Worm (Caenorhabditis elegans) whole organism, young adult: ENCODE results near the gene elpc-2.

Experiments
- B0019.2 ChIP-seq: fragments of 200-800 bp; sonication (Bioruptor generic); conservative IDR thresholded peaks from 2 replicates; pipeline ENCODE4 v1.3.6; 2022; ENCODE audit warnings: missing genetic modification reagents, missing genetic modification characterization, missing compliant biosample characterization
- C06A6.2 ChIP-seq: fragments of 200-800 bp; sonication (Bioruptor generic); conservative IDR thresholded peaks from 2 replicates; pipeline ENCODE4 v1.3.6; 2022; ENCODE audit warnings: missing genetic modification characterization, missing compliant biosample characterization
- C17E4.6 ChIP-seq: fragments of 200-800 bp; sonication (Bioruptor generic); IDR thresholded peaks from 2 replicates; pipeline ENCODE4 v1.3.6; 2022; ENCODE audit warnings: missing genetic modification reagents, missing genetic modification characterization, missing compliant biosample characterization
- F49E8.2 ChIP-seq: sonication (generic microtip); optimal IDR thresholded peaks from 3 replicates; lab custom pipeline; 2017; ENCODE audit warnings: missing genetic modification characterization, mild to moderate bottlenecking, missing compliant biosample characterization, antibody characterized with exemption, moderate library complexity; ENCODE audit not compliant: insufficient read depth
- F55B11.4 ChIP-seq: sonication (generic microtip); optimal IDR thresholded peaks from 2 replicates; lab custom pipeline; 2016; ENCODE audit warnings: missing compliant biosample characterization, missing genetic modification characterization, borderline replicate concordance; ENCODE audit not compliant: insufficient read depth
- F57A8.1 ChIP-seq: fragments of 200-800 bp; sonication (Bioruptor generic); optimal IDR thresholded peaks from 2 replicates; lab custom pipeline; 2018; ENCODE audit warnings: mild to moderate bottlenecking, missing genetic modification characterization, moderate library complexity, missing compliant biosample characterization
- Y53G8AR.9 ChIP-seq: fragments of 200-800 bp; sonication (Bioruptor generic); conservative IDR thresholded peaks from 2 replicates; pipeline ENCODE4 v1.3.6; 2022; ENCODE audit warnings: missing genetic modification reagents, missing genetic modification characterization, missing compliant biosample characterization
- Y56A3A.18 ChIP-seq: fragments of 200-800 bp; sonication (Bioruptor generic); IDR thresholded peaks from 2 replicates; pipeline ENCODE4 v1.3.6; 2022; ENCODE audit warnings: missing genetic modification reagents, missing genetic modification characterization, missing compliant biosample characterization
- aptf-3 ChIP-seq: fragments of 200-800 bp; sonication (Bioruptor generic); IDR thresholded peaks from 2 replicates; pipeline ENCODE4 v1.3.6; 2022; ENCODE audit warnings: missing genetic modification characterization, missing compliant biosample characterization
- athp-1 ChIP-seq: sonication (generic microtip); optimal IDR thresholded peaks from 2 replicates; lab custom pipeline; 2017; ENCODE audit warnings: mild to moderate bottlenecking, missing genetic modification characterization, missing compliant biosample characterization
- attf-5 ChIP-seq: fragments of 200-800 bp; sonication (Bioruptor generic); optimal IDR thresholded peaks from 2 replicates; lab custom pipeline; 2018; ENCODE audit warnings: mild to moderate bottlenecking, missing genetic modification characterization, missing compliant biosample characterization
- cebp-1 ChIP-seq, 2 experiments: fragments of 200-800 bp in 1 of 2; sonication (Bioruptor generic) in 1 of 2; sonication (generic microtip) in 1 of 2; IDR thresholded peaks in 1 of 2; optimal IDR thresholded peaks in 1 of 2; 2 replicates each; pipeline versions ENCODE4 v1.3.6 to Lab custom; 2017 to 2022; ENCODE audit warnings: missing compliant biosample characterization in 2 of 2, missing genetic modification characterization in 2 of 2, mild to moderate bottlenecking in 1 of 2, missing genetic modification reagents in 1 of 2, moderate library complexity in 1 of 2
- ceh-100 ChIP-seq: fragments of 200-800 bp; sonication (Bioruptor generic); IDR thresholded peaks from 2 replicates; pipeline ENCODE4 v1.3.6; 2022; ENCODE audit warnings: missing genetic modification reagents, missing genetic modification characterization, missing compliant biosample characterization
- ceh-27 ChIP-seq: fragments of 200-800 bp; sonication (Bioruptor generic); optimal IDR thresholded peaks from 2 replicates; lab custom pipeline; 2018; ENCODE audit warnings: mild to moderate bottlenecking, missing genetic modification characterization, moderate library complexity, missing compliant biosample characterization
- ceh-79 ChIP-seq: sonication (generic microtip); optimal IDR thresholded peaks from 2 replicates; lab custom pipeline; 2017; ENCODE audit warnings: mild to moderate bottlenecking, missing genetic modification characterization, missing compliant biosample characterization
- dpl-1 ChIP-seq: fragments of 150-350 bp; optimal IDR thresholded peaks from 2 replicates; lab custom pipeline; 2014; ENCODE audit warnings: missing biosample characterization, missing genetic modification reagents, missing genetic modification characterization
- efl-1 ChIP-seq: fragments of 150-350 bp; optimal IDR thresholded peaks from 2 replicates; lab custom pipeline; 2014; ENCODE audit warnings: missing biosample characterization, missing genetic modification reagents, missing genetic modification characterization
- egrh-3 ChIP-seq: fragments of 200-800 bp; sonication (Bioruptor generic); IDR thresholded peaks from 2 replicates; pipeline ENCODE4 v1.3.6; 2022; ENCODE audit warnings: missing genetic modification reagents, missing genetic modification characterization, missing compliant biosample characterization
- him-1 ChIP-seq: sonication (generic microtip); optimal IDR thresholded peaks from 2 replicates; lab custom pipeline; 2016; ENCODE audit warnings: missing genotype, missing genetic modification reagents, missing genetic modification characterization, missing compliant biosample characterization
- hlh-12 ChIP-seq: sonication (generic microtip); optimal IDR thresholded peaks from 2 replicates; lab custom pipeline; 2016; ENCODE audit warnings: missing genetic modification characterization, missing compliant biosample characterization
- hmg-1.2 ChIP-seq: fragments of 200-800 bp; sonication (Bioruptor generic); IDR thresholded peaks from 2 replicates; pipeline ENCODE4 v1.3.6; 2022; ENCODE audit warnings: missing genetic modification reagents, missing genetic modification characterization, missing compliant biosample characterization
- hrde-1 ChIP-seq: sonication (generic microtip); optimal IDR thresholded peaks from 2 replicates; lab custom pipeline; 2016; ENCODE audit warnings: missing genetic modification characterization, mild to moderate bottlenecking, missing compliant biosample characterization, moderate library complexity, missing genotype, missing genetic modification reagents, borderline replicate concordance
- lin-35 ChIP-seq, 3 experiments: fragments of 150-350 bp in 2 of 3; sonication (generic microtip) in 1 of 3; optimal IDR thresholded peaks; 2 replicates each; lab custom pipeline; 2014 to 2018; ENCODE audit warnings: missing biosample characterization in 3 of 3, missing genetic modification characterization in 3 of 3, missing genetic modification reagents in 3 of 3
- lin-54 ChIP-seq: fragments of 200-800 bp; sonication (Bioruptor generic); optimal IDR thresholded peaks from 2 replicates; lab custom pipeline; 2018; ENCODE audit warnings: mild to moderate bottlenecking, missing genetic modification characterization, missing compliant biosample characterization
- madf-6 ChIP-seq: fragments of 200-800 bp; sonication (Bioruptor generic); IDR thresholded peaks from 2 replicates; pipeline ENCODE4 v1.3.6; 2022; ENCODE audit warnings: missing genetic modification reagents, missing genetic modification characterization, missing compliant biosample characterization
- mcd-1 ChIP-seq: fragments of 200-800 bp; sonication (Bioruptor generic); IDR thresholded peaks from 2 replicates; pipeline ENCODE4 v1.3.6; 2022; ENCODE audit warnings: missing genetic modification reagents, missing genetic modification characterization, missing compliant biosample characterization
- mes-4 ChIP-seq: sonication (generic microtip); optimal IDR thresholded peaks from 2 replicates; lab custom pipeline; 2016; ENCODE audit warnings: missing genotype, missing genetic modification characterization, missing compliant biosample characterization
- nfya-1 ChIP-seq: sonication (generic microtip); optimal IDR thresholded peaks from 2 replicates; lab custom pipeline; 2017; ENCODE audit warnings: antibody characterized with exemption, missing compliant biosample characterization, missing genetic modification characterization, borderline replicate concordance; ENCODE audit not compliant: insufficient read depth
- nhr-179 ChIP-seq: sonication (generic microtip); optimal IDR thresholded peaks from 2 replicates; lab custom pipeline; 2016; ENCODE audit warnings: mild to moderate bottlenecking, missing genetic modification characterization, missing compliant biosample characterization
- nhr-90 ChIP-seq: sonication (generic microtip); optimal IDR thresholded peaks from 2 replicates; lab custom pipeline; 2016; ENCODE audit warnings: missing genotype, mild to moderate bottlenecking, missing genetic modification characterization, missing compliant biosample characterization
- pbrm-1 ChIP-seq: fragments of 200-800 bp; sonication (Bioruptor generic); IDR thresholded peaks from 2 replicates; pipeline ENCODE4 v1.3.6; 2022; ENCODE audit warnings: missing genetic modification reagents, missing genetic modification characterization, missing compliant biosample characterization
- sdz-38 ChIP-seq: sonication (generic microtip); optimal IDR thresholded peaks from 2 replicates; lab custom pipeline; 2016; ENCODE audit warnings: missing genotype, missing genetic modification characterization, missing compliant biosample characterization
- snpc-1.3 ChIP-seq: sonication (generic microtip); optimal IDR thresholded peaks from 2 replicates; lab custom pipeline; 2017; ENCODE audit warnings: missing genetic modification characterization, mild to moderate bottlenecking, missing compliant biosample characterization, antibody characterized with exemption, moderate library complexity, missing genotype, missing genetic modification reagents; ENCODE audit not compliant: insufficient read depth
- snpc-4 ChIP-seq, 5 experiments: fragments of 150-350 bp in 1 of 5; sonication (generic microtip) in 4 of 5; optimal IDR thresholded peaks; 2 replicates each; lab custom pipeline; 2014 to 2018; ENCODE audit warnings: missing genetic modification characterization in 5 of 5, missing biosample characterization in 3 of 5, antibody characterized with exemption in 2 of 5, mild to moderate bottlenecking in 2 of 5, missing compliant biosample characterization in 2 of 5, missing genotype in 2 of 5, moderate library complexity in 2 of 5, missing genetic modification reagents in 1 of 5
- tlf-1 ChIP-seq: fragments of 200-800 bp; sonication (Bioruptor generic); optimal IDR thresholded peaks from 2 replicates; lab custom pipeline; 2018; ENCODE audit warnings: mild to moderate bottlenecking, missing genetic modification characterization, missing compliant biosample characterization
- ztf-22 ChIP-seq: fragments of 200-800 bp; sonication (Bioruptor generic); optimal IDR thresholded peaks from 2 replicates; lab custom pipeline; 2018; ENCODE audit warnings: mild to moderate bottlenecking, missing genetic modification characterization, moderate library complexity, missing compliant biosample characterization
- ztf-28 ChIP-seq: fragments of 200-800 bp; sonication (Bioruptor generic); IDR thresholded peaks from 2 replicates; pipeline ENCODE4 v1.3.6; 2022; ENCODE audit warnings: missing genetic modification reagents, missing genetic modification characterization, missing compliant biosample characterization

elpc-2 gene

DNA sequence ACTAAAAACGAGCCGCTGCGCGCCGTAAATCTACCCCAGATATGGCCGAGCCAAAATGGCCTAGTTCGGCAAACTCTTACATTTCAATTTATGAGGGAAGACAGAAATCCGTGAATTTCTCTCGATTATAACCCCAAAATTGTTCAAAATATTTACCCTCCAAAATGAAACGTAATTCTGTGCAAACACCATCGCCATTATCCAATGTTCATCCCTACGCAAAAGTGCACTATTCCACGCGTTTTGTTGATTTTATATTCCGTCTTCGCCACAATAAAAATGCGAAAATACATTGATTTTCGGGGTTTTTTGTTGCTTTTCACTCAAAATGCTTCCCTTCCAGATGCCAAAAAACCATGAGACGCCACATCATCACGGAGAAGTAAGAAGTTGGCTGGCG is 37.7 kb downstream of the elpc-2 start, which contains the start of gene hut-1:
hut-1 (plus strand) TSS at position 344 of the 400 bp plus-strand sequence.
- TF ChIP-seq ztf-28, result no peak
- TF ChIP-seq ceh-100 (GFP tag; lab: Robert Waterston, UW), result no peak
- TF ChIP-seq efl-1 (GFP tag; lab: Kevin White, UChicago), result no peak
- no peak for TF ChIP-seq B0019.2 (GFP tag; lab: Robert Waterston, UW)
- TF ChIP-seq C17E4.6, result no peak
- TF ChIP-seq F55B11.4 (tag; lab: Kevin White, UChicago), result no peak
- no peak for TF ChIP-seq Y56A3A.18 (GFP tag; lab: Robert Waterston, UW)
- no peak for TF ChIP-seq ztf-22 (GFP tag; lab: Kevin White, UChicago)
- TF ChIP-seq F57A8.1 (GFP tag; lab: Kevin White, UChicago), result no peak
- no peak for TF ChIP-seq cebp-1 (GFP tag; IDR thresholded peaks at IDR 0.05; lab: Robert Waterston, UW)
- TF ChIP-seq cebp-1 (tag; optimal IDR thresholded peaks at IDR 0.05; lab: Kevin White, UChicago), result peak; percentile 26
- 0 out of 2 replicates have a peak, but pooled peaks have one; percentile 6 for TF ChIP-seq mcd-1 (GFP tag; lab: Robert Waterston, UW)
- no peak for TF ChIP-seq sdz-38 (tag; lab: Kevin White, UChicago)
- TF ChIP-seq aptf-3 (GFP tag; lab: Robert Waterston, UW), result no peak
- no peak for TF ChIP-seq mes-4 (tag; lab: Kevin White, UChicago)
- TF ChIP-seq lin-54 (GFP tag; lab: Kevin White, UChicago), result peak; percentile 14
- peak in 1 of 3 experiments; percentile 12 for TF ChIP-seq lin-35 (GFP tag; optimal IDR thresholded peaks at IDR 0.05; lab: Kevin White, UChicago)
- peak; percentile 9 for TF ChIP-seq dpl-1 (GFP tag; lab: Kevin White, UChicago)
- TF ChIP-seq F49E8.2 (tag; lab: Kevin White, UChicago), result no peak
- TF ChIP-seq tlf-1 (GFP tag; lab: Kevin White, UChicago), result no peak
- TF ChIP-seq nhr-90 (tag; lab: Kevin White, UChicago), result no peak
- TF ChIP-seq pbrm-1 (GFP tag; lab: Robert Waterston, UW), result no peak
- no peak for TF ChIP-seq madf-6
- TF ChIP-seq ceh-27, result peak; percentile 24
- TF ChIP-seq hrde-1 (tag; lab: Kevin White, UChicago), result no peak
- TF ChIP-seq hlh-12 (tag; lab: Kevin White, UChicago), result no peak

DNA sequence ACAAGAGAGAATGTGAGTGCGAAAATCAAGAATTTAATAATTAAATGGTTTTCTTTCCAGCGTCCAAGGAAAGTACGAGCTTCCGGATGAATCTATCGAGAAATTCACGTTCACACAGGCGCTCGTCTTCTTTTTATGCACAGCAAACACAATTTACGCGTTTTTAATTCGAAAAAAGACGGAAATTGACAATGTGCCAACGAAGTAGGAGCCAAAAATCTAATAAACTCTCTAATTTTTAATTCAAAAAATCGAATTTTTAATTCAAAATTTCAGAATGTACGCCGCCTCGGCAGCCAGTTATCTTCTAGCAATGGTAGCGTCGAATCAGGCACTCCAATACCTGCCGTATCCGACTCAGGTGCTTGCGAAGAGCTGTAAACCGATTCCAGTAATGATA is 38.2 kb downstream of the elpc-2 start:
- TF ChIP-seq nfya-1 (tag; lab: Kevin White, UChicago) (no peak), F55B11.4 (tag; lab: Kevin White, UChicago) (no peak), hmg-1.2 (GFP tag; lab: Robert Waterston, UW) (no peak), egrh-3 (GFP tag; lab: Robert Waterston, UW) (no peak), him-1 (no peak), snpc-1.3 (tag; lab: Kevin White, UChicago) (no peak), C06A6.2 (GFP tag; lab: Robert Waterston, UW) (no peak), nhr-90 (tag; lab: Kevin White, UChicago) (no peak), ceh-27 (no peak), Y53G8AR.9 (no peak), athp-1 (no peak), Y56A3A.18 (GFP tag; lab: Robert Waterston, UW) (no peak), madf-6 (no peak), hlh-12 (tag; lab: Kevin White, UChicago) (no peak), nhr-179 (no peak), F49E8.2 (tag; lab: Kevin White, UChicago) (no peak), ceh-79 (no peak), snpc-4 (GFP tag; optimal IDR thresholded peaks at IDR 0.05; lab: Kevin White, UChicago) (no peak), snpc-4 (tag; optimal IDR thresholded peaks at IDR 0.05; lab: Kevin White, UChicago) (no peak), attf-5 (no peak), mes-4 (tag; lab: Kevin White, UChicago) (no peak)
